Fruit fly (Drosophila melanogaster) S2 (cell line): ENCODE results near the gene Idh3b.

Experiments
- CG8478 ChIP-seq: fragments of >200 bp; optimal IDR thresholded peaks from 2 replicates; lab custom pipeline; 2018
- CTCF ChIP-seq, 2 experiments: fragments of >200 bp; optimal IDR thresholded peaks; 2 replicates each; lab custom pipeline; 2018

DNA sequence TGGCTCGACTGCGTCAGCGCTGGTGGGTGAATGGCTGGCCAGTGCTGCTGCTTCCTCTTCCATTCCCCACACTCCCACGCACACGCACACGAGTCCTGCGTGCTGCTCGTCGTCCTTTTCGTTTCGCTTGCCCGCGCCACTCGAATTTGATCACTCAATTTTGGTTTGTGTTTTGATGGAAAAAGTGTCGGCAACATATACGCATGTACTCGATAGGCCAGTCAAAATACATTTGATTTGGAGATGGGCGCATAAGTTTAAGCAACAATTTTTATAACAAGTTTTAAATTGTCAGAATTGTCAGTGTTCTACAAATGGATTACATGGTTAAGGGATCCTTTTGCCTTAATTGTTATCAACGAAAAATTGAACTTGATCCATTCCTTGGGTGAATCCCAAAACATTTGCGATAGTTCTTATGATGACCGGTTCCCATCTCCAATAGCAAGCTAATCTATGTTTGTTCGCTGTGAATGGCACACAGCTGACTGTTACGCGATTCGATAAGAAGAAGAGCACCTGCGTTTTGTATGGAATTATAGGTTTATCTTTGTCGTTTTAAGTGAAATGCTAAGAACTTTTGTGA is 4.0 kb upstream of the Idh3b start, which contains the start of the genes Mitofilin and mRpL35:
- TF ChIP-seq CG8478: no peak
- TF ChIP-seq CTCF (optimal IDR thresholded peaks at IDR 0.05; lab: Kevin White, UChicago): no peak
